In the genomic region with DNA sequence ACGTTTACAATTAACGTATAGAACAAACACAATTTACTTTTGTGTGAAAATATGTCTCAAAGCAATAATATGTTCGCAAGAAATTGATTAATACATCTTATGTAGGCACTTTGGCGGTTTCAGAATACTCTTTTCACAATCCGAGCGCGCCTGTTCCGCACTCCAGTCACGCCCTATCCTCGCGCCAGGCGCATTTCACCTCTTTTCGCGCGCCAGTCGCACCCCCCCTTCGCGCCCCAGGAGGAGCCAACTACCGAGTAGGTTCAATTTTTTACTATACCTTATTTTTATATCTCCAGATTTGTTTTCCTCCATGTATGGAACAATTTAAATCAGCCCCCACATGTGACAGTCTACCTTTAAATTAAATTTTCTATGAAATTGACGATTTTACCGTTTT, we compare ENCODE assay signal across 2 worm cellular contexts.
A peak's percentile ranks its signal among the peaks of the same experiment; 100 is the strongest.
TF ChIP-seq lines count a peak whose summit lies in the region.

No protein-coding gene starts in this region.

TF ChIP-seq in whole organism, L4 larva, 104 proteins besides CTCF, POLR2A, EP300 and RAD21:
- peak; percentile 76 for TF ChIP-seq set-16 (GFP tag; IDR thresholded peaks at IDR 0.05; lab: Robert Waterston, UW)

TF ChIP-seq in whole organism, young adult, 124 proteins besides CTCF, POLR2A, EP300 and RAD21:
- TF ChIP-seq madf-6 (GFP tag; IDR thresholded peaks at IDR 0.05; lab: Robert Waterston, UW) (peak; percentile 75), egrh-3 (GFP tag; IDR thresholded peaks at IDR 0.05; lab: Robert Waterston, UW) (peak; percentile 57; the same call in 1 of the 2 replicates), madf-8 (GFP tag; conservative IDR thresholded peaks at IDR 0.05; lab: Robert Waterston, UW) (peak; percentile 38; the same call in 1 of the 2 replicates), efl-1 (GFP tag; optimal IDR thresholded peaks at IDR 0.05; lab: Kevin White, UChicago) (peak; percentile 42)
